Worm (Caenorhabditis elegans): ENCODE measurements around the gene dyf-4.
A peak's percentile ranks its signal among the peaks of the same experiment; 100 is the strongest.

The dyf-4 gene

DNA sequence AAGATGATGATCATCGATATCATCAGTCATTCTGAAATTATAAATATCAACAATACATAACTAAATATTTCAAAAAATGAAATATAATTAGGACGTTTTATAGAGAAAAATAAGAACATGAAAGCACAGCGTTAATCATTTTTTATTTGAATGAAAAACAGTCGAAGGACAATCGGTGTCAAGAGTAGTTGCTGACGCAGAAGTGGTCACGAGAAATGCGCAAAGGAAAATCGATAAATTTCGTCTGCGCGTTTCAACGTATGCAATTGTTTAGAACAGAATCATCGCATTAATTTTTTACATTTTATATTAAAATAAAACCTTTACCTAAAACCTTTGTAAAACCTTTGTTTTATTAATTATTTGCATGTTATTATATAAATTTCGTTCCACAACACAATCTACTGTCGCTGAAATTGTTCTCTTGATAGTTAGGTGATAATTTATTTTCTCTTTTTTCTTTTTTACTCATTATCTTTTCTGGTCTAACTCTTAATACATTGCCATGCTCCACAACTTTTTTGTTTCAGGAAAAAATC, 27.7 kb downstream of the dyf-4 start, which contains the start of the genes W04D2.4 and rbm-25 (continued):
- TF ChIP-seq dpl-1 (GFP tag; optimal IDR thresholded peaks at IDR 0.05) (peak; percentile 81), ama-1 (optimal IDR thresholded peaks at IDR 0.05) (no peak), nhr-6 (tag; optimal IDR thresholded peaks at IDR 0.05) (peak; percentile 86), tra-1 (GFP tag; IDR thresholded peaks at IDR 0.05) (no peak)

DNA sequence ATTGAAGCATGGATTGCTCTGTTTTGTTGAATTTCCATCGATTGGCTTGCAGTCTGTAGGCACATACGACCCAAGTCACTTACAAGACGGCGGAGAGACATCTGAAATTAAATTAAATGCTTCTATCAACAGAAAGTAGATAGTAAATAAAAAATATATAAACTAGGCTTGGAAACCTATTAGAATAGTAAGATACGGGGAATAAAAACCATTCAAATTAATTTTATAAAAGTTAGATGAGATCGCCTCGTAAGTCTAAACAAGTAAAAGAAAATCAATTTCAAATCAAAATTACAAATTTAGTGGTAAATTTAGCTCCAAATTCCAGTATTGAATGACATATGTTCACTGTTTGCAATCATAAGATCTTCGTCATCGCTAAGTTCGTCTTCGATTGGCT, 31.0 kb downstream of the dyf-4 start, which contains the start of gene mrps-11:
Gene mrps-11 (minus strand): TSS at position 101 of the 400 bp plus-strand sequence.
- TF ChIP-seq fos-1 (tag; optimal IDR thresholded peaks at IDR 0.05) (no peak), Y105C5A.15 (GFP tag; IDR thresholded peaks at IDR 0.05) (no peak), aly-2 (tag; optimal IDR thresholded peaks at IDR 0.05) (no peak), dmd-9 (GFP tag; IDR thresholded peaks at IDR 0.05) (no peak), zfp-3 (GFP tag; conservative IDR thresholded peaks at IDR 0.05) (no peak), tag-97 (GFP tag; IDR thresholded peaks at IDR 0.05) (no peak), ztf-11 (tag; optimal IDR thresholded peaks at IDR 0.05) (no peak), dmd-6 (GFP tag; IDR thresholded peaks at IDR 0.05) (no peak)

DNA sequence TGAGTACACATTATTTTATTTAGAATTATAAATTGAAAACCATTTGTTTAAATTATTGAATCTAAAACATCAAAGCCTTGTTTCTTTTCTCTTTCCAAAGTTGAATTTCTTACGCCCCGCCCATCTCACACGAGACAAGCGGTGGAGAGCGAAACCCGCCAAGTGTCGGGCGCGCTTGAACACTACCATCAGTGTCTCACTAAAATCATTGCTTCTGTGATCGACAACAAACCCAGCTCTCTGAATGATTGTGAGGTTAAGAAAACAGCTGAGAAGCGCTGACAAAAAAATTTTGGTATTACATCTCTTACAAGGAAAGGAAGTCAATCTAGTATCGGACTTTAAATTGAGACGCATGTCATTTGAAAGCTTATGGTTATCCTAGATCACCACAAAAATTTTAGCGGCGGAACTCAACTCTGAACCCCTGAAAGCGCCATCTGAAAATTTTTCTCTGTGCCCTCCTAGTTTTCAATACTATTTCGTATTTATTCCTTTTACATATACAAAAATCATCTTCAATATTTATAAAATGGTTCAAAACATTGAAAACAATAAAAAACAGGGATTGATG, 34.4 kb downstream of the dyf-4 start:
- TF ChIP-seq lin-38 (GFP tag; IDR thresholded peaks at IDR 0.05) (peak; percentile 68), unc-39 (tag; optimal IDR thresholded peaks at IDR 0.05) (no peak), ztf-7 (tag; optimal IDR thresholded peaks at IDR 0.05) (peak; percentile 52), ces-1 (GFP tag; optimal IDR thresholded peaks at IDR 0.05) (no peak), F10B5.3 (tag; optimal IDR thresholded peaks at IDR 0.05) (peak; percentile 77), ZK337.2 (GFP tag; IDR thresholded peaks at IDR 0.05) (0 out of 2 replicates have a peak, but pooled peaks have one; percentile 3), mxl-2 (GFP tag; conservative IDR thresholded peaks at IDR 0.05) (no peak), dmd-8 (GFP tag; IDR thresholded peaks at IDR 0.05) (0 out of 2 replicates have a peak, but pooled peaks have one; percentile 29), tra-1 (GFP tag; IDR thresholded peaks at IDR 0.05) (peak; percentile 55; the same call in 1 of the 2 replicates), attf-4 (tag; optimal IDR thresholded peaks at IDR 0.05) (no peak), lin-13 (GFP tag; optimal IDR thresholded peaks at IDR 0.05) (peak; percentile 74), lir-3 (tag; optimal IDR thresholded peaks at IDR 0.05) (no peak), fos-1 (tag; optimal IDR thresholded peaks at IDR 0.05) (no peak), mes-2 (tag; optimal IDR thresholded peaks at IDR 0.05; ENCODE audit: poor library complexity, severe bottlenecking) (peak; percentile 90), cey-2 (tag; optimal IDR thresholded peaks at IDR 0.05; ENCODE audit: borderline replicate concordance, insufficient read depth) (no peak), dmd-6 (GFP tag; IDR thresholded peaks at IDR 0.05) (peak; percentile 68), hmg-1.1 (GFP tag; IDR thresholded peaks at IDR 0.05) (peak; percentile 63; the same call in 1 of the 2 replicates), mdl-1 (tag; optimal IDR thresholded peaks at IDR 0.05) (peak; percentile 31 to 47), daf-8 (GFP tag; IDR thresholded peaks at IDR 0.05) (no peak), sdz-12 (GFP tag; optimal IDR thresholded peaks at IDR 0.05) (no peak), F37D6.2 (tag; optimal IDR thresholded peaks at IDR 0.05) (no peak), hlh-11 (tag; optimal IDR thresholded peaks at IDR 0.05) (peak; percentile 92), snpc-1.2 (GFP tag; IDR thresholded peaks at IDR 0.05) (peak; percentile 90), lsy-2 (tag; optimal IDR thresholded peaks at IDR 0.05) (peak in 1 of 2 experiments; percentile 68), jun-1 (tag; optimal IDR thresholded peaks at IDR 0.05) (no peak), daf-19 (GFP tag; conservative IDR thresholded peaks at IDR 0.05) (no peak), skn-1 (tag; optimal IDR thresholded peaks at IDR 0.05) (no peak), egl-43 (GFP tag; IDR thresholded peaks at IDR 0.05) (peak; percentile 76; the same call in 1 of the 2 replicates), unc-130 (GFP tag; optimal IDR thresholded peaks at IDR 0.05) (peak; percentile 65), nhr-11 (tag; optimal IDR thresholded peaks at IDR 0.05) (no peak), nhr-102 (tag; optimal IDR thresholded peaks at IDR 0.05) (peak; percentile 85), nhr-41 (GFP tag; IDR thresholded peaks at IDR 0.05) (peak; percentile 72; the same call in 1 of the 2 replicates), lin-1 (GFP tag; IDR thresholded peaks at IDR 0.05) (peak; percentile 74), mxl-3 (GFP tag; optimal IDR thresholded peaks at IDR 0.05) (peak; percentile 54), ceh-20 (GFP tag; IDR thresholded peaks at IDR 0.05) (no peak), T26A8.4 (GFP tag; IDR thresholded peaks at IDR 0.05) (peak; percentile 92), F49E8.2 (tag; optimal IDR thresholded peaks at IDR 0.05; ENCODE audit: borderline replicate concordance) (peak; percentile 92), ama-1 (optimal IDR thresholded peaks at IDR 0.05) (peak; percentile 68)
